Fruit fly (Drosophila melanogaster) whole organism, prepupa: ENCODE data around the gene CG13071.
A peak's percentile ranks its signal among the peaks of the same experiment; 100 is the strongest.

ENCODE experiments used
- Blimp-1 ChIP-seq: fragments of 200-800 bp; sonication (Bioruptor generic); optimal IDR thresholded peaks from 3 replicates; lab custom pipeline; 2017; ENCODE audit warnings: missing biosample characterization, missing genetic modification characterization, mild to moderate bottlenecking, moderate library complexity, missing genetic modification reagents
- CG10631 ChIP-seq: fragments of 200-800 bp; sonication (Bioruptor generic); optimal IDR thresholded peaks from 2 replicates; lab custom pipeline; 2016; ENCODE audit warnings: missing biosample characterization, missing genetic modification characterization
- CG10669 ChIP-seq: fragments of 200-800 bp; sonication (Bioruptor generic); optimal IDR thresholded peaks from 3 replicates; lab custom pipeline; 2018; ENCODE audit warnings: missing biosample characterization, mild to moderate bottlenecking, missing genetic modification characterization, moderate library complexity
- CG11294 ChIP-seq: fragments of 200-800 bp; sonication (Bioruptor generic); IDR thresholded peaks from 2 replicates; pipeline ENCODE4 v1.3.6; 2022; ENCODE audit warnings: missing biosample characterization, missing genetic modification characterization
- CG11762 ChIP-seq: fragments of 200-800 bp; sonication (Bioruptor generic); optimal IDR thresholded peaks from 3 replicates; lab custom pipeline; 2016; ENCODE audit warnings: missing biosample characterization, missing genetic modification characterization; ENCODE audit not compliant: insufficient read depth
- CG15336 ChIP-seq: fragments of 200-800 bp; sonication (Bioruptor generic); IDR thresholded peaks from 2 replicates; pipeline ENCODE4 v1.3.6; 2022; ENCODE audit warnings: missing biosample characterization, missing genetic modification characterization
- CG16779 ChIP-seq: fragments of 200-800 bp; sonication (Bioruptor generic); optimal IDR thresholded peaks from 3 replicates; lab custom pipeline; 2017; ENCODE audit warnings: missing biosample characterization, mild to moderate bottlenecking, missing genetic modification characterization
- CG3032 ChIP-seq: fragments of 200-800 bp; optimal IDR thresholded peaks from 2 replicates; lab custom pipeline; 2019; ENCODE audit warnings: missing biosample characterization, mild to moderate bottlenecking, missing genetic modification characterization, moderate library complexity
- CG31627 ChIP-seq: fragments of 200-800 bp; sonication (Bioruptor generic); optimal IDR thresholded peaks from 3 replicates; lab custom pipeline; 2016; ENCODE audit warnings: missing biosample characterization, missing genetic modification characterization
- CG32006 ChIP-seq: fragments of 200-800 bp; sonication (Bioruptor generic); optimal IDR thresholded peaks from 3 replicates; lab custom pipeline; 2017; ENCODE audit warnings: missing biosample characterization, mild to moderate bottlenecking, missing genetic modification characterization
- CG3919 ChIP-seq: fragments of 200-800 bp; sonication (Bioruptor generic); optimal IDR thresholded peaks from 3 replicates; lab custom pipeline; 2016; ENCODE audit warnings: missing biosample characterization, missing genetic modification characterization
- CG6808 ChIP-seq: fragments of 200-800 bp; sonication (Bioruptor generic); optimal IDR thresholded peaks from 3 replicates; lab custom pipeline; 2017; ENCODE audit warnings: missing biosample characterization, missing genetic modification characterization, mild to moderate bottlenecking, moderate library complexity, missing genetic modification reagents
- CG8119 ChIP-seq: fragments of 200-800 bp; sonication (Bioruptor generic); IDR thresholded peaks from 3 replicates; pipeline ENCODE4 v1.3.6; 2022; ENCODE audit warnings: missing biosample characterization, missing genetic modification characterization
- CG8319 ChIP-seq: fragments of 200-800 bp; sonication (Bioruptor generic); optimal IDR thresholded peaks from 3 replicates; lab custom pipeline; 2016; ENCODE audit warnings: missing biosample characterization, missing genetic modification characterization
- CG8632 ChIP-seq: fragments of 200-800 bp; sonication (Bioruptor generic); optimal IDR thresholded peaks from 3 replicates; lab custom pipeline; 2016; ENCODE audit warnings: missing biosample characterization, missing genetic modification characterization
- CG9139 ChIP-seq: fragments of 200-800 bp; sonication (Bioruptor generic); optimal IDR thresholded peaks from 3 replicates; lab custom pipeline; 2017; ENCODE audit warnings: missing biosample characterization, mild to moderate bottlenecking, missing genetic modification characterization
- Eip75B ChIP-seq: fragments of 200-800 bp; sonication (Bioruptor generic); optimal IDR thresholded peaks from 3 replicates; lab custom pipeline; 2016; ENCODE audit warnings: missing biosample characterization, missing genetic modification characterization
- Eip78C ChIP-seq: fragments of 200-800 bp; sonication (Bioruptor generic); peaks from one replicate; lab custom pipeline; 2016; ENCODE audit warnings: missing biosample characterization, missing genetic modification characterization
- Ets96B ChIP-seq: fragments of 200-800 bp; optimal IDR thresholded peaks from 2 replicates; lab custom pipeline; 2019; ENCODE audit warnings: missing biosample characterization, mild to moderate bottlenecking, missing genetic modification characterization, moderate library complexity
- Gug ChIP-seq: fragments of 200-800 bp; sonication (Bioruptor generic); IDR thresholded peaks from 2 replicates; pipeline ENCODE4 v1.3.6; 2022; ENCODE audit warnings: missing biosample characterization, missing genetic modification characterization
- Hr39 ChIP-seq: fragments of 200-800 bp; sonication (Bioruptor generic); optimal IDR thresholded peaks from 2 replicates; lab custom pipeline; 2016; ENCODE audit warnings: missing biosample characterization, missing genetic modification characterization
- Hr4 ChIP-seq: fragments of 200-800 bp; sonication (Bioruptor generic); optimal IDR thresholded peaks from 3 replicates; lab custom pipeline; 2016; ENCODE audit warnings: missing biosample characterization, missing genetic modification characterization
- Lpt ChIP-seq: fragments of 200-800 bp; sonication (Bioruptor generic); optimal IDR thresholded peaks from 3 replicates; lab custom pipeline; 2016; ENCODE audit warnings: missing biosample characterization, missing genetic modification characterization
- Met ChIP-seq: fragments of 200-800 bp; sonication (Bioruptor generic); optimal IDR thresholded peaks from 3 replicates; lab custom pipeline; 2016; ENCODE audit warnings: missing biosample characterization, missing genetic modification characterization
- Smox ChIP-seq: fragments of 200-800 bp; sonication (Bioruptor generic); optimal IDR thresholded peaks from 3 replicates; lab custom pipeline; 2016; ENCODE audit warnings: missing biosample characterization, missing genetic modification characterization
- Sox102F ChIP-seq: fragments of 200-800 bp; sonication (Bioruptor generic); optimal IDR thresholded peaks from 2 replicates; lab custom pipeline; 2016; ENCODE audit warnings: missing biosample characterization, mild to moderate bottlenecking, missing genetic modification characterization
- Sox14 ChIP-seq: fragments of 200-800 bp; sonication (Bioruptor generic); optimal IDR thresholded peaks from 3 replicates; lab custom pipeline; 2016; ENCODE audit warnings: missing biosample characterization, missing genetic modification characterization
- achi ChIP-seq: fragments of 200-800 bp; sonication (Bioruptor generic); optimal IDR thresholded peaks from 3 replicates; lab custom pipeline; 2016; ENCODE audit warnings: missing biosample characterization, missing genetic modification characterization
- acj6 ChIP-seq: fragments of 200-800 bp; sonication (Bioruptor generic); optimal IDR thresholded peaks from 3 replicates; lab custom pipeline; 2016; ENCODE audit warnings: missing biosample characterization, missing genetic modification characterization
- cyc ChIP-seq: fragments of 200-800 bp; sonication (Bioruptor generic); optimal IDR thresholded peaks from 3 replicates; lab custom pipeline; 2016; ENCODE audit warnings: missing biosample characterization, missing genetic modification characterization
- dac ChIP-seq: fragments of 200-800 bp; sonication (Bioruptor generic); optimal IDR thresholded peaks from 2 replicates; lab custom pipeline; 2017; ENCODE audit warnings: missing biosample characterization, mild to moderate bottlenecking, missing genetic modification characterization
- dsx ChIP-seq: fragments of 200-800 bp; optimal IDR thresholded peaks from 3 replicates; lab custom pipeline; 2019; ENCODE audit warnings: missing biosample characterization, mild to moderate bottlenecking, missing genetic modification characterization, moderate library complexity; ENCODE audit not compliant: poor library complexity, severe bottlenecking
- eg ChIP-seq: fragments of 200-800 bp; sonication (Bioruptor generic); IDR thresholded peaks from 3 replicates; pipeline ENCODE4 v1.3.6; 2022; ENCODE audit warnings: missing biosample characterization, missing genetic modification characterization
- esn ChIP-seq: fragments of 200-800 bp; sonication (Bioruptor generic); optimal IDR thresholded peaks from 2 replicates; lab custom pipeline; 2016; ENCODE audit warnings: missing biosample characterization, mild to moderate bottlenecking, missing genetic modification characterization, moderate library complexity
- fd59A ChIP-seq: fragments of 200-800 bp; sonication (Bioruptor generic); optimal IDR thresholded peaks from 2 replicates; lab custom pipeline; 2017; ENCODE audit warnings: missing biosample characterization, mild to moderate bottlenecking, missing genetic modification characterization, missing genetic modification reagents
- spab ChIP-seq: fragments of 200-800 bp; sonication (Bioruptor generic); optimal IDR thresholded peaks from 2 replicates; lab custom pipeline; 2017; ENCODE audit warnings: missing biosample characterization, mild to moderate bottlenecking, missing genetic modification characterization, missing genetic modification reagents
- ss ChIP-seq, 2 experiments: fragments of 200-800 bp; sonication (Bioruptor generic); optimal IDR thresholded peaks; 2 replicates in 1 of 2; 3 replicates in 1 of 2; lab custom pipeline; 2017 to 2018; ENCODE audit warnings: mild to moderate bottlenecking in 2 of 2, missing biosample characterization in 2 of 2, missing genetic modification characterization in 2 of 2, moderate library complexity in 1 of 2
- svp ChIP-seq: fragments of 200-800 bp; sonication (Bioruptor generic); peaks from one replicate; lab custom pipeline; 2016; ENCODE audit warnings: missing biosample characterization, missing genetic modification characterization
- topi ChIP-seq: fragments of 200-800 bp; sonication (Bioruptor generic); optimal IDR thresholded peaks from 3 replicates; lab custom pipeline; 2016; ENCODE audit warnings: missing biosample characterization, missing genetic modification characterization
- vri ChIP-seq: fragments of 200-800 bp; sonication (Bioruptor generic); optimal IDR thresholded peaks from 3 replicates; lab custom pipeline; 2016; ENCODE audit warnings: missing biosample characterization, mild to moderate bottlenecking, missing genetic modification characterization

The CG13071 gene

DNA sequence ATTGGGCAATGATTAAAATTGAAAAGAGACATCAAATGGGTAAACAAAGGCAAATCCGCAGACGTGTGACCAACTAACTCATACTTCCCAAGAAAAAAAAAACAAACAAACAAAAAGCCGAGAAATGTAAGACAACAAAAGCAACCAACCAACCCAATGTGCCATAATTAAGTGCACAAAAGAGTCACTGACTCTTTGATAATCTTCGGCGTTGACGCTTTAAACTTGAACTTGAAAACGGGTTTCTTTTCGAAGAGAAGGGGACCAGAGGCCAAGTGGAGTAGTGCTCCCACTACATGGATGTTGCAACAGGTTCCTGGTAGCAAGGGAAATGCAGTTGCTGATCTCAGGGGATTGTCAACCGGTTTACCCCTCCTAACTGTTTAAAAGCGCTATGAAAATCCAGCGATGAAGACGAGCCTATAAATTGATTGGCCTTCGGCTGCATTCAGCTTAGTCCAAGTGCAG is 17.5 kb downstream of the CG13071 start, which contains the start of gene CG13064:
CG13064 (plus strand) TSS at position 418 of the 468 bp plus-strand sequence.
- TF ChIP-seq esn (GFP tag; lab: Kevin White, UChicago) (no peak), CG8319 (GFP tag; lab: Kevin White, UChicago) (no peak), Sox102F (GFP tag; lab: Kevin White, UChicago) (peak; percentile 19), Eip75B (GFP tag; lab: Kevin White, UChicago) (peak; percentile 47), dsx (GFP tag; lab: Kevin White, UChicago) (peak; percentile 55), Hr39 (GFP tag; lab: Kevin White, UChicago) (no peak), vri (GFP tag; lab: Kevin White, UChicago) (no peak), cyc (GFP tag; lab: Kevin White, UChicago) (no peak), fd59A (GFP tag; lab: Kevin White, UChicago) (no peak), Eip78C (GFP tag; lab: Kevin White, UChicago) (peak; percentile 53), Met (GFP tag; lab: Kevin White, UChicago) (no peak), Lpt (GFP tag; lab: Kevin White, UChicago) (peak; percentile 8), CG11294 (GFP tag; lab: Robert Waterston, UW) (no peak), ss (GFP tag; optimal IDR thresholded peaks at IDR 0.05; lab: Kevin White, UChicago) (peak in 1 of 2 experiments; percentile 63)

DNA sequence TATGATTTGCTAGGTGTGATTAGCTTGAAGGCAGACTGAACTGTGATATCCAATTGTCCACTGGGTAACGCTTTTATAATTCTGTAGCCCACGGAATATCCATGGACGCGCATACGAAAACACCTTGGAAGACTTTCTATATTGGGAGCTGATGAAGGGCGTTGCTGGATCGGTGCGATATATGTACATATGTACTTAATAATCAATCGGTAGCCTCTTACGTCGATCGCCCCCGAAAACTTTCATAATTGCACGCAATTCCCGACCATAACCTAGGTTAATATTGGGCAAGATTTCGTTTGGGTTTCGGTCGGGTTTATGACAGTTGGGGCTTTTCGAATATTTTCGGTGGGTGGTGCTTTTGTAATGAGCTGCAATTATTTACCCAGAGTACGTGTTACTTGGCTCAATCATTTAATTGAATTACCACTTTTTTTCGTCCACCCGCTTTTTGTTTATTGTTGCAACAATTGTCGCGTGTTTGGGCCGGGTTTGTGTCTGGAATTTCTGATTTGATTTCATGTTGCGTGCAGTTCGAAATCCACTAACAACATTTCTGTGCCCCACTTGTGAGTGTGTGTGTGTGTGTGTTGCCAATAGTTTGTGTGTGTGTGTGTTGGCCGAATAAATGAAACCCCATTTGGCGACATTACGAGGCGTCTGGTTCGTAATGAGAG is 19.5 kb downstream of the CG13071 start, which contains the start of gene CG13049:
CG13049 (minus strand) TSS at position 51 of the 677 bp plus-strand sequence.
- TF ChIP-seq Sox102F (GFP tag; lab: Kevin White, UChicago) (no peak), Ets96B (tag; lab: Kevin White, UChicago) (no peak), CG3919 (no peak), topi (no peak), CG8319 (GFP tag; lab: Kevin White, UChicago) (no peak), ss (GFP tag; optimal IDR thresholded peaks at IDR 0.05; lab: Kevin White, UChicago) (peak in 1 of 2 experiments; percentile 62)

DNA sequence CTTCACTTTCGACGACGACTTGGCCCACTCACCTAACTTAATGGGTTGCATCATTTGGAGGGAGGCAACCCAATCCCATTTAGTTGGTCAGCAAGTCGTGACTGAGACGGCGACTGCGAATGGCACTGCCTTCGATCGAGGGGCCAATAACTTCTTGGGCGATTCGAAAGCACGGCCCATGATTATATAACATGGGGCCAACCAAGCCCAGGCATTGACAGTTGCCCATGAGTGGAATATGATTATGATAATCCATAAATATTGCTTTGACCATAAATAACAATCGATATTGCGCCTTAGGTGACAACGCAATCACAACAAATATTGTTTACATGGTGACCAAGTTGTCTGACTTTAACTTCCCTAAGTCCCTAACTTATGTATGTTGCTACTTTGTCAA is 21.3 kb downstream of the CG13071 start, which contains the start of gene CG13048:
CG13048 (minus strand) TSS at position 101 of the 400 bp plus-strand sequence.
- TF ChIP-seq vri (GFP tag; lab: Kevin White, UChicago) (no peak), CG31627 (GFP tag; lab: Kevin White, UChicago) (no peak), acj6 (GFP tag; lab: Kevin White, UChicago) (no peak), Blimp-1 (no peak), dsx (GFP tag; lab: Kevin White, UChicago) (no peak), Hr39 (GFP tag; lab: Kevin White, UChicago) (no peak), CG11294 (GFP tag; lab: Robert Waterston, UW) (no peak), svp (GFP tag; lab: Kevin White, UChicago) (no peak), CG10669 (GFP tag; lab: Kevin White, UChicago) (no peak), dac (no peak), CG8632 (no peak), Smox (GFP tag; lab: Kevin White, UChicago) (no peak), cyc (GFP tag; lab: Kevin White, UChicago) (no peak), ss (GFP tag; optimal IDR thresholded peaks at IDR 0.05; lab: Kevin White, UChicago) (no peak), spab (GFP tag; lab: Kevin White, UChicago) (no peak), CG3032 (tag; lab: Kevin White, UChicago) (no peak), CG16779 (tag; lab: Kevin White, UChicago) (no peak), Sox14 (GFP tag; lab: Kevin White, UChicago) (no peak), CG11762 (GFP tag; lab: Kevin White, UChicago) (no peak)

DNA sequence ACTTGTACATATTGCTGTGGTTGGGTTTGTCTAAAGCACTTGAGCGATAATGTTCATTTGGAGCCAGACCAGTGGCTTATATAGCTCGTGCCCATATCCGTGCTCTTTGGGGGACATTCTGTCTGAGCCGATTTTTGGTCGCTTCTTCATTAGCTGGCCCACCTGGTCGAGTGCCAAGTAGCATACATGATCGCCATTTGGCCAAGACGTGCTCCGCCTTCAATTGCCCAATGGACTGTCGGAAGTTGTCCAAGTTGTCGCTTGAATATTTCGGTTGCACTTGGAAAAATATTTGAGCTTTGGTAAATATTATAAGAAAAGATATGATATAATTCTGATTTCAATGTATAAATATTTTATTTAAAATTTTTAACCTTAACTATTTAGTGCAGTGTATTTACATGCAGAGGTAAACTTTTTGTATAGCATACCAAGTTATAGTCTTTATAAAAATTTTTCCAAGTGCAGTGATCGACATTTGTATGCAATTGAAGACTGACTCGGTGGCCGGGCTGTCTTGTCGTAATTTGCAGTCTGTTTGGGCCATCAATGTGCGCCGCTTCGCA is 22.9 kb downstream of the CG13071 start, which contains the start of gene CG13047:
CG13047 (minus strand) TSS at position 51 of the 566 bp plus-strand sequence.
- TF ChIP-seq CG8119 (GFP tag; lab: Robert Waterston, UW) (no peak), Gug (GFP tag; lab: Robert Waterston, UW) (no peak), CG6808 (GFP tag; lab: Kevin White, UChicago) (peak; percentile 13), ss (GFP tag; optimal IDR thresholded peaks at IDR 0.05; lab: Kevin White, UChicago) (no peak), Eip78C (GFP tag; lab: Kevin White, UChicago) (peak; percentile 49), CG15336 (GFP tag; lab: Robert Waterston, UW) (0 out of 2 replicates have a peak, but pooled peaks have one; percentile 26), CG10669 (GFP tag; lab: Kevin White, UChicago) (peak; percentile 26), Lpt (GFP tag; lab: Kevin White, UChicago) (no peak), achi (GFP tag; lab: Kevin White, UChicago) (no peak), CG3032 (tag; lab: Kevin White, UChicago) (peak; percentile 56), CG9139 (GFP tag; lab: Kevin White, UChicago) (no peak), CG31627 (GFP tag; lab: Kevin White, UChicago) (no peak), dsx (GFP tag; lab: Kevin White, UChicago) (no peak), CG11294 (GFP tag; lab: Robert Waterston, UW) (no peak), Ets96B (tag; lab: Kevin White, UChicago) (peak; percentile 37), CG32006 (GFP tag; lab: Kevin White, UChicago) (peak; percentile 2), Blimp-1 (no peak), eg (GFP tag; lab: Robert Waterston, UW) (no peak), Hr4 (GFP tag; lab: Kevin White, UChicago) (no peak), acj6 (GFP tag; lab: Kevin White, UChicago) (peak; percentile 13), CG10631 (GFP tag; lab: Kevin White, UChicago) (peak; percentile 10)
